Worm (Caenorhabditis elegans): ENCODE results near the gene unc-105.

DNA sequence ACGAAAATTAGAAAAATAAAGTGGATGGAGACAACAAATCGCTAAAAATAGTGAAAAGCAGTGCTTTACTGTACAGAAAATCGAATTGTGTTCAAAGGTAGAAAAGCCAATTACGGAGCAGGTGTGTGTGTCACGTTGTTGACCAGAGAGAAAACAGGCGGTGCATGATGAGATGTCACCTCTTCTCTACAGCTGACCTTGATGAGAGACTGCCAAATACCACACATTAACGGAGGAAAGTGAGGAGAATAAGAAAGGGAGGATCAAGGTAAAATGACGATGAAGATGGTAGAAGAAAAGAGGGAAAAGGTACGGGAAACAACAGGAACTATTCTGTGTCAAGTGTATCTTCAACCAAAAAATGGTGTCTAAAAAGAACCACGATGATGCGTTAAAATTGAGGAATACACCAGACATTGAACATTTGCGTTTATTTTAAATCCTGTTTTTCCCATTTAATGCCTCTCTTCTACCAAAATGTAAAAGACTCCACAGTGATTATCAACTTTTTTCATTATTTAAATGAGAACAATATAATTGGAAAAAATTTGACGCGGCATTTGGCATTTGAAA, 17.0 kb upstream of the unc-105 start:
- TF ChIP-seq mab-5 (tag; optimal IDR thresholded peaks at IDR 0.05) (no peak), nhr-237 (tag; optimal IDR thresholded peaks at IDR 0.05) (no peak), unc-62 (GFP tag; optimal IDR thresholded peaks at IDR 0.05) (no peak), snpc-4 (tag; optimal IDR thresholded peaks at IDR 0.05) (no peak), M03D4.4 (tag; optimal IDR thresholded peaks at IDR 0.05) (no peak), elt-3 (tag; optimal IDR thresholded peaks at IDR 0.05) (no peak)
